Worm (Caenorhabditis elegans) whole organism, late embryonic: Measurements from ENCODE around the gene C10B5.1.

ENCODE experiments used
- K02D7.2 ChIP-seq: sonication (generic microtip); optimal IDR thresholded peaks from 2 replicates; lab custom pipeline; 2017; ENCODE audit warnings: mild to moderate bottlenecking, missing genetic modification characterization, missing compliant biosample characterization
- K09A11.1 ChIP-seq: sonication (generic microtip); optimal IDR thresholded peaks from 2 replicates; lab custom pipeline; 2017; ENCODE audit warnings: antibody characterized with exemption, mild to moderate bottlenecking, missing genetic modification characterization, missing compliant biosample characterization; ENCODE audit not compliant: insufficient read depth
- ama-1 ChIP-seq: fragments of 150-350 bp; optimal IDR thresholded peaks from 2 replicates; lab custom pipeline; 2014
- ceh-14 ChIP-seq: sonication (generic microtip); optimal IDR thresholded peaks from 2 replicates; lab custom pipeline; 2016; ENCODE audit warnings: missing genotype, missing genetic modification characterization, missing compliant biosample characterization
- ceh-18 ChIP-seq: sonication (generic microtip); optimal IDR thresholded peaks from 2 replicates; lab custom pipeline; 2016; ENCODE audit warnings: missing genetic modification characterization, missing compliant biosample characterization
- ceh-2 ChIP-seq: sonication (generic microtip); optimal IDR thresholded peaks from 2 replicates; lab custom pipeline; 2016; ENCODE audit warnings: missing genotype, missing genetic modification characterization, missing compliant biosample characterization
- ceh-24 ChIP-seq: sonication (generic microtip); optimal IDR thresholded peaks from 2 replicates; lab custom pipeline; 2016; ENCODE audit warnings: mild to moderate bottlenecking, missing genetic modification characterization, missing compliant biosample characterization
- ceh-31 ChIP-seq: sonication (generic microtip); optimal IDR thresholded peaks from 2 replicates; lab custom pipeline; 2016; ENCODE audit warnings: missing genetic modification characterization, missing compliant biosample characterization
- ceh-34 ChIP-seq: sonication (generic microtip); optimal IDR thresholded peaks from 2 replicates; lab custom pipeline; 2016; ENCODE audit warnings: mild to moderate bottlenecking, missing genetic modification characterization, missing compliant biosample characterization
- che-1 ChIP-seq: sonication (generic microtip); optimal IDR thresholded peaks from 2 replicates; lab custom pipeline; 2016; ENCODE audit warnings: mild to moderate bottlenecking, missing genetic modification characterization, missing compliant biosample characterization
- dmd-4 ChIP-seq: sonication (generic microtip); optimal IDR thresholded peaks from 2 replicates; lab custom pipeline; 2016; ENCODE audit warnings: borderline replicate concordance, missing genetic modification characterization, missing compliant biosample characterization
- dve-1 ChIP-seq: sonication (generic microtip); optimal IDR thresholded peaks from 2 replicates; lab custom pipeline; 2017; ENCODE audit warnings: antibody characterized with exemption, mild to moderate bottlenecking, missing genetic modification characterization, missing compliant biosample characterization
- elt-2 ChIP-seq: sonication (generic microtip); optimal IDR thresholded peaks from 2 replicates; lab custom pipeline; 2016; ENCODE audit warnings: missing genetic modification reagents, missing genetic modification characterization, missing compliant biosample characterization
- elt-4 ChIP-seq: sonication (generic microtip); optimal IDR thresholded peaks from 2 replicates; lab custom pipeline; 2016; ENCODE audit warnings: missing genetic modification characterization, missing compliant biosample characterization
- ets-4 ChIP-seq: sonication (generic microtip); optimal IDR thresholded peaks from 2 replicates; lab custom pipeline; 2016; ENCODE audit warnings: missing genetic modification characterization, missing compliant biosample characterization
- eyg-1 ChIP-seq: sonication (generic microtip); optimal IDR thresholded peaks from 2 replicates; lab custom pipeline; 2016; ENCODE audit warnings: missing genotype, missing genetic modification characterization, missing compliant biosample characterization
- fax-1 ChIP-seq: sonication (generic microtip); optimal IDR thresholded peaks from 2 replicates; lab custom pipeline; 2016; ENCODE audit warnings: missing genotype, missing genetic modification characterization, missing compliant biosample characterization
- fkh-10 ChIP-seq: fragments of 150-350 bp; optimal IDR thresholded peaks from 2 replicates; lab custom pipeline; 2014; ENCODE audit warnings: missing biosample characterization, missing genetic modification reagents, missing genetic modification characterization
- gmeb-2 ChIP-seq: sonication (generic microtip); optimal IDR thresholded peaks from 2 replicates; lab custom pipeline; 2016; ENCODE audit warnings: missing genetic modification characterization, inconsistent platforms, missing compliant biosample characterization
- hlh-30 ChIP-seq: sonication (generic microtip); optimal IDR thresholded peaks from 2 replicates; lab custom pipeline; 2017; ENCODE audit warnings: antibody characterized with exemption, missing genetic modification characterization, missing compliant biosample characterization; ENCODE audit not compliant: insufficient read depth
- mec-3 ChIP-seq: sonication (generic microtip); optimal IDR thresholded peaks from 2 replicates; lab custom pipeline; 2016; ENCODE audit warnings: borderline replicate concordance, missing genetic modification characterization, missing compliant biosample characterization
- nfya-1 ChIP-seq: sonication (generic microtip); optimal IDR thresholded peaks from 2 replicates; lab custom pipeline; 2017; ENCODE audit warnings: missing genetic modification characterization, mild to moderate bottlenecking, missing compliant biosample characterization, antibody characterized with exemption, moderate library complexity
- nhr-232 ChIP-seq: sonication (generic microtip); optimal IDR thresholded peaks from 2 replicates; lab custom pipeline; 2016; ENCODE audit warnings: missing genetic modification characterization, missing compliant biosample characterization
- pax-1 ChIP-seq: fragments of 150-350 bp; optimal IDR thresholded peaks from 2 replicates; lab custom pipeline; 2014; ENCODE audit warnings: missing biosample characterization, missing genetic modification characterization
- pqm-1 ChIP-seq: sonication (generic microtip); optimal IDR thresholded peaks from 2 replicates; lab custom pipeline; 2016; ENCODE audit warnings: missing genetic modification characterization, missing compliant biosample characterization
- pros-1 ChIP-seq: fragments of 150-350 bp; optimal IDR thresholded peaks from 2 replicates; lab custom pipeline; 2014; ENCODE audit warnings: missing biosample characterization, missing genetic modification reagents, missing genetic modification characterization
- ref-2 ChIP-seq: sonication (generic microtip); optimal IDR thresholded peaks from 2 replicates; lab custom pipeline; 2016; ENCODE audit warnings: missing genetic modification characterization, missing compliant biosample characterization
- rnt-1 ChIP-seq: sonication (generic microtip); optimal IDR thresholded peaks from 2 replicates; lab custom pipeline; 2016; ENCODE audit warnings: missing genetic modification characterization, missing compliant biosample characterization
- sdc-2 ChIP-seq: sonication (generic microtip); optimal IDR thresholded peaks from 2 replicates; lab custom pipeline; 2016; ENCODE audit warnings: missing genotype, missing genetic modification characterization, missing compliant biosample characterization
- tbx-2 ChIP-seq: sonication (generic microtip); optimal IDR thresholded peaks from 2 replicates; lab custom pipeline; 2016; ENCODE audit warnings: missing genetic modification characterization, missing compliant biosample characterization
- tbx-7 ChIP-seq: sonication (generic microtip); optimal IDR thresholded peaks from 2 replicates; lab custom pipeline; 2016; ENCODE audit warnings: missing genotype, missing genetic modification characterization, missing compliant biosample characterization
- unc-3 ChIP-seq, 2 experiments: fragments of 200-800 bp in 1 of 2; sonication (Bioruptor generic) in 1 of 2; sonication (generic microtip) in 1 of 2; conservative IDR thresholded peaks in 1 of 2; optimal IDR thresholded peaks in 1 of 2; 2 replicates each; pipeline versions ENCODE4 v1.3.6 to Lab custom; 2016 to 2022; ENCODE audit warnings: missing compliant biosample characterization in 2 of 2, missing genetic modification characterization in 2 of 2, missing genetic modification reagents in 1 of 2
- unc-42 ChIP-seq: sonication (generic microtip); optimal IDR thresholded peaks from 2 replicates; lab custom pipeline; 2016; ENCODE audit warnings: missing genotype, missing genetic modification characterization, missing compliant biosample characterization
- unc-55 ChIP-seq: sonication (generic microtip); optimal IDR thresholded peaks from 2 replicates; lab custom pipeline; 2017; ENCODE audit warnings: missing biosample characterization, missing genetic modification reagents, missing genetic modification characterization
- unc-86 ChIP-seq: sonication (generic microtip); optimal IDR thresholded peaks from 2 replicates; lab custom pipeline; 2016; ENCODE audit warnings: missing genetic modification characterization, missing compliant biosample characterization
- ztf-16 ChIP-seq: sonication (generic microtip); optimal IDR thresholded peaks from 2 replicates; lab custom pipeline; 2017; ENCODE audit warnings: missing genetic modification characterization, missing compliant biosample characterization

Gene C10B5.1

DNA sequence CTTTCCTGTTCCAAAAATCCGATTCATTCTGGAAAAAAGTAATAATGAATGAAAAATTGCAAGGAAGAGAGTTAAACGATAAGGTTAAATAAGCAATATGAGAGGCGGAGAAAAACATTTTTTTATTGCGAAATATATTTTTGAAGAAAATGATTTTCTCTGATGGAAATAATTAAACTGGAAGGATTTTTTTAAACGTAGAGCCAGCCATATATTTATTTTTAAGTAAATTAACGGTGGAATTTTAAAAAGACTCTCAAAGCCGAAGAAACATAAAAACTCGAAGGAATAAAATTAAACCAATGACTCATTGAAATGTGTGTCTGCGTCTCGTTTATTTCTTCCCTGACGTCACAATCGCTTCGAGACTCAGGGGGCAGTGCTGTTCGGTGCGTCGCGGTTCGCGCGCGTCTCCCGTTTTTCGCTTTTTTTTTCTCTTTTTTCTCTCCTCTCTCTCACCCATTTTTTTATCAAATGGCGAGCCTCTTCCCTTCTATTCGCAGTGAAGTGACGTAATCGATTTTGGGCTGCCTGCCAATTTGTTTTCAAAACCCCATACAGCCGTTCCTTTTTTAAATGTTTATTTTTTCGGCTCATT, 25.1 kb downstream of the C10B5.1 start, which contains the start of gene vps-60:
TSS of gene vps-60 (minus strand) at position 30 of the 598 bp plus-strand sequence.
- peak; percentile 82 for TF ChIP-seq ceh-14
- peak; percentile 59 for TF ChIP-seq hlh-30
- peak; percentile 34 for TF ChIP-seq ets-4
- peak; percentile 69 for TF ChIP-seq ceh-34 (tag; lab: Kevin White, UChicago)
- peak; percentile 32 for TF ChIP-seq sdc-2 (tag; lab: Kevin White, UChicago)
- TF ChIP-seq fkh-10 (GFP tag; lab: Kevin White, UChicago): no peak
- no peak for TF ChIP-seq nhr-232
- TF ChIP-seq che-1 (tag; lab: Kevin White, UChicago): peak; percentile 3
- TF ChIP-seq unc-55: peak; percentile 61
- no peak for TF ChIP-seq mec-3 (tag; lab: Kevin White, UChicago)
- peak; percentile 7 for TF ChIP-seq ztf-16 (tag; lab: Kevin White, UChicago)
- no peak for TF ChIP-seq K09A11.1 (tag; lab: Kevin White, UChicago)
- TF ChIP-seq ceh-2: peak; percentile 13
- no peak for TF ChIP-seq pros-1
- TF ChIP-seq rnt-1: peak; percentile 58
- peak; percentile 76 for TF ChIP-seq tbx-2 (tag; lab: Kevin White, UChicago)
- peak; percentile 88 for TF ChIP-seq unc-42 (tag; lab: Kevin White, UChicago)
- TF ChIP-seq pqm-1: peak; percentile 51
- TF ChIP-seq unc-86 (tag; lab: Kevin White, UChicago): peak; percentile 9
- TF ChIP-seq ceh-18 (tag; lab: Kevin White, UChicago): peak; percentile 89
- peak; percentile 80 for TF ChIP-seq elt-2
- no peak for TF ChIP-seq dmd-4 (tag; lab: Kevin White, UChicago)
- TF ChIP-seq nfya-1: peak; percentile 90
- no peak for TF ChIP-seq unc-3 (GFP tag; conservative IDR thresholded peaks at IDR 0.05; lab: Robert Waterston, UW)
- peak; percentile 4 for TF ChIP-seq unc-3 (tag; optimal IDR thresholded peaks at IDR 0.05; lab: Kevin White, UChicago)
- peak; percentile 72 for TF ChIP-seq ref-2 (tag; lab: Kevin White, UChicago)
- no peak for TF ChIP-seq K02D7.2 (tag; lab: Kevin White, UChicago)
- TF ChIP-seq dve-1 (tag; lab: Kevin White, UChicago): peak; percentile 48
- peak; percentile 9 for TF ChIP-seq pax-1 (tag; lab: Kevin White, UChicago)
- no peak for TF ChIP-seq ama-1 (lab: Kevin White, UChicago)

DNA sequence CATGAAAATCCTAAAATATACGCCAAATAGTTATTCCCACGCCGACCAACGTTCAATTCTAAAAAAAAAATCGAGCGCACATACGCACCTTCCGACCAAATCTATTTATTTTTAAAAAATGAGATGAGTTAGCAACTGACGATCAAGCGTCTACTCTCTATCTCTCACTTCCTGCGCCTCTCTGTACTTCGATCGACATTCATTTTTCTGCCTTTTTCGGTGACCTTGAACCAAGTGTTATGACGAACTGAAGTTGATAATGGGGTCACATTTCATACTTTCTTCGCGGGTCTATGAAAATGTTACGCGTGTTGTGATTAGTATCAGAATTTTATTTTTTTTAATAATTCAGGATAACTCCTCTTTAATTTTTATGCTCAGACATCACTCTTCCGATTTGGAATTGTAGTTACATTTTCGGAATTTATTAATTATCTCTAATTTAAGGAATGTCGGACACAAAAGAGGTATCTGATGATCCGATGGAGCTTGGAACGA, 26.3 kb downstream of the C10B5.1 start, which contains the start of gene smk-1:
TSS of gene smk-1 (plus strand) at position 448 of the 498 bp plus-strand sequence.
- no peak for TF ChIP-seq gmeb-2
- no peak for TF ChIP-seq eyg-1
- TF ChIP-seq fax-1 (tag; lab: Kevin White, UChicago): no peak
- TF ChIP-seq ceh-24 (tag; lab: Kevin White, UChicago): no peak

DNA sequence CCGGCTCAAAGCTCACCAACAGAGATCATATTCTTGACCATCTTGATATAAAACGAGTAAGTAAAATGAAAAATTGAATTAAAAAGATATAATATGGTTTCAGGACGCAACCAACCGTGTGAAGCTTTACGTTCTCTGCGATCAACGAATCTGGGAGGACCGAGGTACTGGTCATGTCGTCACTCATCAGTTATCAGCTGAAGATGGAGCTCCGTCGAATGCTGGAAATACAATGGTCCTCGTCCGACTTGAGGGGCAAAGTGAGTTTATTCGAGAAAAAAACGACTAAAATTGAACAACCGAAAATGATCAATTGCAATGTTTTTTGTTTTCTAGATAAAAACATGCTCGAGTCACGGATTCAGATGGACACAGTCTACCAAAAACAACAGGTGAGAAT, 27.4 kb downstream of the C10B5.1 start:
- no peak for TF ChIP-seq ceh-31 (tag; lab: Kevin White, UChicago)
- no peak for TF ChIP-seq elt-4 (tag; lab: Kevin White, UChicago)
- TF ChIP-seq tbx-7 (tag; lab: Kevin White, UChicago): no peak
- no peak for TF ChIP-seq rnt-1
- TF ChIP-seq, all 69 proteins: peak for 0
